Fruit fly (Drosophila melanogaster) whole organism, prepupa: ENCODE measurements around the gene CG14642.
A peak's percentile ranks its signal among the peaks of the same experiment; 100 is the strongest.
"Not testable (repeated sequence)": the region's sequence is repeated elsewhere in the genome, so short reads cannot be mapped to it uniquely, and the experiment has no call there.

ENCODE experiments used
- Blimp-1 ChIP-seq: fragments of 200-800 bp; sonication (Bioruptor generic); optimal IDR thresholded peaks from 3 replicates; lab custom pipeline; 2017; ENCODE audit warnings: missing biosample characterization, missing genetic modification characterization, mild to moderate bottlenecking, moderate library complexity, missing genetic modification reagents
- CG10631 ChIP-seq: fragments of 200-800 bp; sonication (Bioruptor generic); optimal IDR thresholded peaks from 2 replicates; lab custom pipeline; 2016; ENCODE audit warnings: missing biosample characterization, missing genetic modification characterization
- CG11294 ChIP-seq: fragments of 200-800 bp; sonication (Bioruptor generic); IDR thresholded peaks from 2 replicates; pipeline ENCODE4 v1.3.6; 2022; ENCODE audit warnings: missing biosample characterization, missing genetic modification characterization
- CG11762 ChIP-seq: fragments of 200-800 bp; sonication (Bioruptor generic); optimal IDR thresholded peaks from 3 replicates; lab custom pipeline; 2016; ENCODE audit warnings: missing biosample characterization, missing genetic modification characterization; ENCODE audit not compliant: insufficient read depth
- CG11902 ChIP-seq: fragments of 200-800 bp; sonication (Bioruptor generic); optimal IDR thresholded peaks from 3 replicates; lab custom pipeline; 2016; ENCODE audit warnings: missing biosample characterization, missing genetic modification characterization
- CG1621 ChIP-seq: fragments of 200-800 bp; sonication (Bioruptor generic); optimal IDR thresholded peaks from 3 replicates; lab custom pipeline; 2018; ENCODE audit warnings: missing biosample characterization, mild to moderate bottlenecking, missing genetic modification characterization
- CG16779 ChIP-seq: fragments of 200-800 bp; sonication (Bioruptor generic); optimal IDR thresholded peaks from 3 replicates; lab custom pipeline; 2017; ENCODE audit warnings: missing biosample characterization, mild to moderate bottlenecking, missing genetic modification characterization
- CG3032 ChIP-seq: fragments of 200-800 bp; optimal IDR thresholded peaks from 2 replicates; lab custom pipeline; 2019; ENCODE audit warnings: missing biosample characterization, mild to moderate bottlenecking, missing genetic modification characterization, moderate library complexity
- CG32006 ChIP-seq: fragments of 200-800 bp; sonication (Bioruptor generic); optimal IDR thresholded peaks from 3 replicates; lab custom pipeline; 2017; ENCODE audit warnings: missing biosample characterization, mild to moderate bottlenecking, missing genetic modification characterization
- CG3919 ChIP-seq: fragments of 200-800 bp; sonication (Bioruptor generic); optimal IDR thresholded peaks from 3 replicates; lab custom pipeline; 2016; ENCODE audit warnings: missing biosample characterization, missing genetic modification characterization
- CG6276 ChIP-seq: fragments of 200-800 bp; sonication (Bioruptor generic); optimal IDR thresholded peaks from 2 replicates; lab custom pipeline; 2017; ENCODE audit warnings: missing biosample characterization, mild to moderate bottlenecking, missing genetic modification characterization
- CG6792 ChIP-seq: fragments of 200-800 bp; sonication (Bioruptor generic); optimal IDR thresholded peaks from 3 replicates; lab custom pipeline; 2016; ENCODE audit warnings: missing biosample characterization, missing genetic modification characterization
- CG6808 ChIP-seq: fragments of 200-800 bp; sonication (Bioruptor generic); optimal IDR thresholded peaks from 3 replicates; lab custom pipeline; 2017; ENCODE audit warnings: missing biosample characterization, missing genetic modification characterization, mild to moderate bottlenecking, moderate library complexity, missing genetic modification reagents
- CG6854 ChIP-seq: fragments of 200-800 bp; sonication (Bioruptor generic); optimal IDR thresholded peaks from 2 replicates; lab custom pipeline; 2017; ENCODE audit warnings: missing biosample characterization, mild to moderate bottlenecking, missing genetic modification characterization
- CG7368 ChIP-seq: fragments of 200-800 bp; sonication (Bioruptor generic); optimal IDR thresholded peaks from 3 replicates; lab custom pipeline; 2016; ENCODE audit warnings: missing biosample characterization, missing genetic modification characterization
- CG8119 ChIP-seq: fragments of 200-800 bp; sonication (Bioruptor generic); IDR thresholded peaks from 3 replicates; pipeline ENCODE4 v1.3.6; 2022; ENCODE audit warnings: missing biosample characterization, missing genetic modification characterization
- CG8632 ChIP-seq: fragments of 200-800 bp; sonication (Bioruptor generic); optimal IDR thresholded peaks from 3 replicates; lab custom pipeline; 2016; ENCODE audit warnings: missing biosample characterization, missing genetic modification characterization
- CG9139 ChIP-seq: fragments of 200-800 bp; sonication (Bioruptor generic); optimal IDR thresholded peaks from 3 replicates; lab custom pipeline; 2017; ENCODE audit warnings: missing biosample characterization, mild to moderate bottlenecking, missing genetic modification characterization
- Eip75B ChIP-seq: fragments of 200-800 bp; sonication (Bioruptor generic); optimal IDR thresholded peaks from 3 replicates; lab custom pipeline; 2016; ENCODE audit warnings: missing biosample characterization, missing genetic modification characterization
- Eip78C ChIP-seq: fragments of 200-800 bp; sonication (Bioruptor generic); peaks from one replicate; lab custom pipeline; 2016; ENCODE audit warnings: missing biosample characterization, missing genetic modification characterization
- Eip93F ChIP-seq: fragments of 200-800 bp; sonication (Bioruptor generic); optimal IDR thresholded peaks from 2 replicates; lab custom pipeline; 2016; ENCODE audit warnings: missing biosample characterization, mild to moderate bottlenecking, missing genetic modification characterization
- Ets21C ChIP-seq: fragments of 200-800 bp; sonication (Bioruptor generic); optimal IDR thresholded peaks from 3 replicates; lab custom pipeline; 2016; ENCODE audit warnings: missing biosample characterization, missing genetic modification characterization
- Gug ChIP-seq: fragments of 200-800 bp; sonication (Bioruptor generic); IDR thresholded peaks from 2 replicates; pipeline ENCODE4 v1.3.6; 2022; ENCODE audit warnings: missing biosample characterization, missing genetic modification characterization
- Hr38 ChIP-seq: sonication (Bioruptor generic); optimal IDR thresholded peaks from 2 replicates; lab custom pipeline; 2016; ENCODE audit warnings: missing biosample characterization, missing genetic modification characterization
- Hr39 ChIP-seq: fragments of 200-800 bp; sonication (Bioruptor generic); optimal IDR thresholded peaks from 2 replicates; lab custom pipeline; 2016; ENCODE audit warnings: missing biosample characterization, missing genetic modification characterization
- Lpt ChIP-seq: fragments of 200-800 bp; sonication (Bioruptor generic); optimal IDR thresholded peaks from 3 replicates; lab custom pipeline; 2016; ENCODE audit warnings: missing biosample characterization, missing genetic modification characterization
- Met ChIP-seq: fragments of 200-800 bp; sonication (Bioruptor generic); optimal IDR thresholded peaks from 3 replicates; lab custom pipeline; 2016; ENCODE audit warnings: missing biosample characterization, missing genetic modification characterization
- Smox ChIP-seq: fragments of 200-800 bp; sonication (Bioruptor generic); optimal IDR thresholded peaks from 3 replicates; lab custom pipeline; 2016; ENCODE audit warnings: missing biosample characterization, missing genetic modification characterization
- Sox102F ChIP-seq: fragments of 200-800 bp; sonication (Bioruptor generic); optimal IDR thresholded peaks from 2 replicates; lab custom pipeline; 2016; ENCODE audit warnings: missing biosample characterization, mild to moderate bottlenecking, missing genetic modification characterization
- Sox14 ChIP-seq: fragments of 200-800 bp; sonication (Bioruptor generic); optimal IDR thresholded peaks from 3 replicates; lab custom pipeline; 2016; ENCODE audit warnings: missing biosample characterization, missing genetic modification characterization
- Sox15 ChIP-seq: fragments of 200-800 bp; sonication (Bioruptor generic); optimal IDR thresholded peaks from 3 replicates; lab custom pipeline; 2016; ENCODE audit warnings: missing biosample characterization, missing genetic modification characterization
- acj6 ChIP-seq: fragments of 200-800 bp; sonication (Bioruptor generic); optimal IDR thresholded peaks from 3 replicates; lab custom pipeline; 2016; ENCODE audit warnings: missing biosample characterization, missing genetic modification characterization
- cyc ChIP-seq: fragments of 200-800 bp; sonication (Bioruptor generic); optimal IDR thresholded peaks from 3 replicates; lab custom pipeline; 2016; ENCODE audit warnings: missing biosample characterization, missing genetic modification characterization
- dac ChIP-seq: fragments of 200-800 bp; sonication (Bioruptor generic); optimal IDR thresholded peaks from 2 replicates; lab custom pipeline; 2017; ENCODE audit warnings: missing biosample characterization, mild to moderate bottlenecking, missing genetic modification characterization
- dsx ChIP-seq: fragments of 200-800 bp; optimal IDR thresholded peaks from 3 replicates; lab custom pipeline; 2019; ENCODE audit warnings: missing biosample characterization, mild to moderate bottlenecking, missing genetic modification characterization, moderate library complexity; ENCODE audit not compliant: poor library complexity, severe bottlenecking
- esn ChIP-seq: fragments of 200-800 bp; sonication (Bioruptor generic); optimal IDR thresholded peaks from 2 replicates; lab custom pipeline; 2016; ENCODE audit warnings: missing biosample characterization, mild to moderate bottlenecking, missing genetic modification characterization, moderate library complexity
- fd59A ChIP-seq: fragments of 200-800 bp; sonication (Bioruptor generic); optimal IDR thresholded peaks from 2 replicates; lab custom pipeline; 2017; ENCODE audit warnings: missing biosample characterization, mild to moderate bottlenecking, missing genetic modification characterization, missing genetic modification reagents
- fd85E ChIP-seq: fragments of 200-800 bp; sonication (Bioruptor generic); optimal IDR thresholded peaks from 3 replicates; lab custom pipeline; 2016; ENCODE audit warnings: missing biosample characterization, missing genetic modification characterization
- fkh ChIP-seq: fragments of 200-800 bp; sonication (Bioruptor generic); optimal IDR thresholded peaks from 3 replicates; lab custom pipeline; 2017; ENCODE audit warnings: missing biosample characterization, mild to moderate bottlenecking, missing genetic modification characterization, moderate library complexity
- lz ChIP-seq: fragments of 200-800 bp; sonication (Bioruptor generic); optimal IDR thresholded peaks from 3 replicates; lab custom pipeline; 2016; ENCODE audit warnings: missing biosample characterization, missing genetic modification characterization
- net ChIP-seq: fragments of 200-800 bp; sonication (Bioruptor generic); optimal IDR thresholded peaks from 3 replicates; lab custom pipeline; 2016; ENCODE audit warnings: missing biosample characterization, missing genetic modification characterization
- spab ChIP-seq: fragments of 200-800 bp; sonication (Bioruptor generic); optimal IDR thresholded peaks from 2 replicates; lab custom pipeline; 2017; ENCODE audit warnings: missing biosample characterization, mild to moderate bottlenecking, missing genetic modification characterization, missing genetic modification reagents
- topi ChIP-seq: fragments of 200-800 bp; sonication (Bioruptor generic); optimal IDR thresholded peaks from 3 replicates; lab custom pipeline; 2016; ENCODE audit warnings: missing biosample characterization, missing genetic modification characterization
- vri ChIP-seq: fragments of 200-800 bp; sonication (Bioruptor generic); optimal IDR thresholded peaks from 3 replicates; lab custom pipeline; 2016; ENCODE audit warnings: missing biosample characterization, mild to moderate bottlenecking, missing genetic modification characterization

The CG14642 gene

dm6 chr3R:4214038-4214437 lies 28.5 kb downstream of the CG14642 start (continued):
- TF ChIP-seq Met (GFP tag; lab: Kevin White, UChicago): peak; percentile 77
- TF ChIP-seq cyc (GFP tag; lab: Kevin White, UChicago): peak; percentile 92
- peak; percentile 73 for TF ChIP-seq Sox102F (GFP tag; lab: Kevin White, UChicago)
- peak; percentile 74 for TF ChIP-seq CG11762 (GFP tag; lab: Kevin White, UChicago)
- TF ChIP-seq fkh (GFP tag; lab: Kevin White, UChicago): no peak
- peak; percentile 87 for TF ChIP-seq CG32006 (GFP tag; lab: Kevin White, UChicago)
- peak; percentile 92 for TF ChIP-seq CG11902
- peak; percentile 65 for TF ChIP-seq CG16779 (tag; lab: Kevin White, UChicago)
- TF ChIP-seq CG11294 (GFP tag; lab: Robert Waterston, UW): peak; percentile 89
- peak; percentile 52 for TF ChIP-seq Hr38 (GFP tag; lab: Kevin White, UChicago)
- peak; percentile 82 for TF ChIP-seq dsx (GFP tag; lab: Kevin White, UChicago)
- peak; percentile 88 for TF ChIP-seq Sox14 (GFP tag; lab: Kevin White, UChicago)
- TF ChIP-seq Sox15: peak; percentile 87
- peak; percentile 85 for TF ChIP-seq CG10631 (GFP tag; lab: Kevin White, UChicago)
- peak; percentile 88 for TF ChIP-seq CG6792
- TF ChIP-seq CG9139 (GFP tag; lab: Kevin White, UChicago): peak; percentile 80
- peak; percentile 88 for TF ChIP-seq fd59A (GFP tag; lab: Kevin White, UChicago)
- TF ChIP-seq CG8119 (GFP tag; lab: Robert Waterston, UW): peak; percentile 88
- peak; percentile 87 for TF ChIP-seq spab (GFP tag; lab: Kevin White, UChicago)
- peak; percentile 55 for TF ChIP-seq fd85E (GFP tag; lab: Kevin White, UChicago)
- peak; percentile 87 for TF ChIP-seq lz (GFP tag; lab: Kevin White, UChicago)
- TF ChIP-seq CG3919 (GFP tag; lab: Kevin White, UChicago): peak; percentile 93
- TF ChIP-seq Eip75B: peak; percentile 91
- TF ChIP-seq Hr39 (GFP tag; lab: Kevin White, UChicago): peak; percentile 88
- TF ChIP-seq net (GFP tag; lab: Kevin White, UChicago): peak; percentile 88
- peak; percentile 30 for TF ChIP-seq Eip93F (GFP tag; lab: Kevin White, UChicago)
- peak; percentile 86 for TF ChIP-seq topi
- TF ChIP-seq CG6808: peak; percentile 87
- TF ChIP-seq Ets21C (GFP tag; lab: Kevin White, UChicago): peak; percentile 73
- peak; percentile 90 for TF ChIP-seq Gug (GFP tag; lab: Robert Waterston, UW)
- TF ChIP-seq CG6276 (GFP tag; lab: Kevin White, UChicago): peak; percentile 73
- peak; percentile 83 for TF ChIP-seq dac (GFP tag; lab: Kevin White, UChicago)
- TF ChIP-seq CG7368 (GFP tag; lab: Kevin White, UChicago): peak; percentile 93

dm6 chr3R:4211483-4211882 lies 31.0 kb downstream of the CG14642 start, which contains the start of gene aux:
Gene aux, plus strand, starts transcription at chr3R:4211783.
- TF ChIP-seq Smox (GFP tag; lab: Kevin White, UChicago); esn (GFP tag; lab: Kevin White, UChicago); CG6792: not testable (repeated sequence)

- peak; percentile 65 for TF ChIP-seq CG6854 (GFP tag; lab: Kevin White, UChicago)
- no peak for TF ChIP-seq CG3032 (tag; lab: Kevin White, UChicago)
- TF ChIP-seq vri: no peak
- TF ChIP-seq CG10631 (GFP tag; lab: Kevin White, UChicago): no peak
- TF ChIP-seq Blimp-1 (GFP tag; lab: Kevin White, UChicago): peak; percentile 81
- peak; percentile 12 for TF ChIP-seq esn (GFP tag; lab: Kevin White, UChicago)
- peak; percentile 8 for TF ChIP-seq dsx (GFP tag; lab: Kevin White, UChicago)
- TF ChIP-seq Lpt (GFP tag; lab: Kevin White, UChicago): peak; percentile 9
- TF ChIP-seq CG1621 (tag; lab: Kevin White, UChicago): peak; percentile 67
- TF ChIP-seq CG11294 (GFP tag; lab: Robert Waterston, UW): no peak
- TF ChIP-seq CG8632 (GFP tag; lab: Kevin White, UChicago): no peak
- peak; percentile 14 for TF ChIP-seq Sox14 (GFP tag; lab: Kevin White, UChicago)
- TF ChIP-seq topi: no peak
- TF ChIP-seq Met (GFP tag; lab: Kevin White, UChicago): no peak
- TF ChIP-seq spab (GFP tag; lab: Kevin White, UChicago): no peak
- no peak for TF ChIP-seq acj6 (GFP tag; lab: Kevin White, UChicago)
- TF ChIP-seq Eip78C (GFP tag; lab: Kevin White, UChicago): peak; percentile 68
- peak; percentile 17 for TF ChIP-seq Sox102F (GFP tag; lab: Kevin White, UChicago)
- TF ChIP-seq CG9139 (GFP tag; lab: Kevin White, UChicago): peak; percentile 31
- TF ChIP-seq, all 60 proteins: peak for 10
Observed at dm6 chr3R:4197055-4197454, 45.5 kb downstream of the CG14642 start, which contains the start of gene beta-Man. Gene beta-Man, plus strand, starts transcription at chr3R:4197206.
